Worm (Caenorhabditis elegans) whole organism, L4/young adult: Measurements from ENCODE around the gene marc-5.

Experiments
- W03F9.2 ChIP-seq: fragments of 150-350 bp; optimal IDR thresholded peaks from 2 replicates; lab custom pipeline; 2014; ENCODE audit warnings: missing biosample characterization, missing genetic modification characterization
- dao-5 ChIP-seq: sonication (generic microtip); optimal IDR thresholded peaks from 2 replicates; lab custom pipeline; 2016; ENCODE audit warnings: missing genotype, missing genetic modification characterization, moderate library complexity, missing compliant biosample characterization

ce11 chrII:12387487-12387886 lies 8.2 kb upstream of the marc-5 start:
- TF ChIP-seq W03F9.2 (tag; lab: Kevin White, UChicago) (no peak), dao-5 (tag; lab: Kevin White, UChicago) (no peak)
